Worm (Caenorhabditis elegans) whole organism, late embryonic: ENCODE measurements around the gene Y22D7AL.3.

Source experiments
- C08G9.2 ChIP-seq: sonication (generic microtip); optimal IDR thresholded peaks from 2 replicates; lab custom pipeline; 2016; ENCODE audit warnings: mild to moderate bottlenecking, missing genetic modification characterization, moderate library complexity, missing compliant biosample characterization
- F13H6.1 ChIP-seq: sonication (generic microtip); optimal IDR thresholded peaks from 2 replicates; lab custom pipeline; 2016; ENCODE audit warnings: missing genetic modification characterization, missing compliant biosample characterization
- K02D7.2 ChIP-seq: sonication (generic microtip); optimal IDR thresholded peaks from 2 replicates; lab custom pipeline; 2017; ENCODE audit warnings: mild to moderate bottlenecking, missing genetic modification characterization, missing compliant biosample characterization
- T23F11.4 ChIP-seq: fragments of 200-800 bp; sonication (Bioruptor generic); optimal IDR thresholded peaks from 2 replicates; lab custom pipeline; 2018; ENCODE audit warnings: mild to moderate bottlenecking, missing genetic modification characterization, missing compliant biosample characterization
- Y22D7AL.16 ChIP-seq: sonication (generic microtip); optimal IDR thresholded peaks from 2 replicates; lab custom pipeline; 2016; ENCODE audit warnings: missing genetic modification characterization, missing compliant biosample characterization
- ama-1 ChIP-seq: fragments of 150-350 bp; optimal IDR thresholded peaks from 2 replicates; lab custom pipeline; 2014
- ceh-14 ChIP-seq: sonication (generic microtip); optimal IDR thresholded peaks from 2 replicates; lab custom pipeline; 2016; ENCODE audit warnings: missing genotype, missing genetic modification characterization, missing compliant biosample characterization
- ceh-18 ChIP-seq: sonication (generic microtip); optimal IDR thresholded peaks from 2 replicates; lab custom pipeline; 2016; ENCODE audit warnings: missing genetic modification characterization, missing compliant biosample characterization
- ceh-19 ChIP-seq: fragments of 200-800 bp; sonication (Bioruptor generic); optimal IDR thresholded peaks from 2 replicates; lab custom pipeline; 2018; ENCODE audit warnings: mild to moderate bottlenecking, missing genetic modification characterization, missing compliant biosample characterization
- ceh-2 ChIP-seq: sonication (generic microtip); optimal IDR thresholded peaks from 2 replicates; lab custom pipeline; 2016; ENCODE audit warnings: missing genotype, missing genetic modification characterization, missing compliant biosample characterization
- ceh-22 ChIP-seq: sonication (generic microtip); optimal IDR thresholded peaks from 2 replicates; lab custom pipeline; 2017; ENCODE audit warnings: missing biosample characterization, missing genetic modification characterization
- ceh-30 ChIP-seq: fragments of 150-350 bp; optimal IDR thresholded peaks from 2 replicates; lab custom pipeline; 2014; ENCODE audit warnings: missing biosample characterization, missing genetic modification characterization
- ceh-31 ChIP-seq: sonication (generic microtip); optimal IDR thresholded peaks from 2 replicates; lab custom pipeline; 2016; ENCODE audit warnings: missing genetic modification characterization, missing compliant biosample characterization
- ceh-45 ChIP-seq: fragments of 200-800 bp; sonication (Bioruptor generic); IDR thresholded peaks from 2 replicates; pipeline ENCODE4 v1.3.6; 2022; ENCODE audit warnings: missing genetic modification reagents, missing genetic modification characterization, missing compliant biosample characterization
- ceh-48 ChIP-seq: sonication (generic microtip); optimal IDR thresholded peaks from 2 replicates; lab custom pipeline; 2016; ENCODE audit warnings: missing genetic modification characterization, inconsistent platforms, missing compliant biosample characterization
- che-1 ChIP-seq: sonication (generic microtip); optimal IDR thresholded peaks from 2 replicates; lab custom pipeline; 2016; ENCODE audit warnings: mild to moderate bottlenecking, missing genetic modification characterization, missing compliant biosample characterization
- dmd-4 ChIP-seq: sonication (generic microtip); optimal IDR thresholded peaks from 2 replicates; lab custom pipeline; 2016; ENCODE audit warnings: borderline replicate concordance, missing genetic modification characterization, missing compliant biosample characterization
- dve-1 ChIP-seq: sonication (generic microtip); optimal IDR thresholded peaks from 2 replicates; lab custom pipeline; 2017; ENCODE audit warnings: antibody characterized with exemption, mild to moderate bottlenecking, missing genetic modification characterization, missing compliant biosample characterization
- elt-2 ChIP-seq: sonication (generic microtip); optimal IDR thresholded peaks from 2 replicates; lab custom pipeline; 2016; ENCODE audit warnings: missing genetic modification reagents, missing genetic modification characterization, missing compliant biosample characterization
- elt-4 ChIP-seq: sonication (generic microtip); optimal IDR thresholded peaks from 2 replicates; lab custom pipeline; 2016; ENCODE audit warnings: missing genetic modification characterization, missing compliant biosample characterization
- ets-4 ChIP-seq: sonication (generic microtip); optimal IDR thresholded peaks from 2 replicates; lab custom pipeline; 2016; ENCODE audit warnings: missing genetic modification characterization, missing compliant biosample characterization
- fax-1 ChIP-seq: sonication (generic microtip); optimal IDR thresholded peaks from 2 replicates; lab custom pipeline; 2016; ENCODE audit warnings: missing genotype, missing genetic modification characterization, missing compliant biosample characterization
- fkh-10 ChIP-seq: fragments of 150-350 bp; optimal IDR thresholded peaks from 2 replicates; lab custom pipeline; 2014; ENCODE audit warnings: missing biosample characterization, missing genetic modification reagents, missing genetic modification characterization
- gmeb-2 ChIP-seq: sonication (generic microtip); optimal IDR thresholded peaks from 2 replicates; lab custom pipeline; 2016; ENCODE audit warnings: missing genetic modification characterization, inconsistent platforms, missing compliant biosample characterization
- hlh-15 ChIP-seq: sonication (generic microtip); optimal IDR thresholded peaks from 2 replicates; lab custom pipeline; 2016; ENCODE audit warnings: missing genetic modification characterization, missing compliant biosample characterization
- hlh-6 ChIP-seq: sonication (generic microtip); optimal IDR thresholded peaks from 2 replicates; lab custom pipeline; 2016; ENCODE audit warnings: missing genotype, missing genetic modification characterization, missing compliant biosample characterization
- madf-2 ChIP-seq: sonication (generic microtip); optimal IDR thresholded peaks from 2 replicates; lab custom pipeline; 2017; ENCODE audit warnings: missing genetic modification characterization, missing compliant biosample characterization
- nhr-11 ChIP-seq: fragments of 150-350 bp; optimal IDR thresholded peaks from 2 replicates; lab custom pipeline; 2014; ENCODE audit warnings: missing biosample characterization, missing genetic modification characterization
- nhr-232 ChIP-seq: sonication (generic microtip); optimal IDR thresholded peaks from 2 replicates; lab custom pipeline; 2016; ENCODE audit warnings: missing genetic modification characterization, missing compliant biosample characterization
- npax-4 ChIP-seq: sonication (generic microtip); optimal IDR thresholded peaks from 2 replicates; lab custom pipeline; 2016; ENCODE audit warnings: missing genetic modification characterization, missing compliant biosample characterization
- pag-3 ChIP-seq: sonication (generic microtip); optimal IDR thresholded peaks from 2 replicates; lab custom pipeline; 2016; ENCODE audit warnings: missing compliant biosample characterization, missing genetic modification characterization, borderline replicate concordance
- pat-9 ChIP-seq: fragments of 200-800 bp; sonication (Bioruptor generic); optimal IDR thresholded peaks from 2 replicates; lab custom pipeline; 2018; ENCODE audit warnings: mild to moderate bottlenecking, missing genetic modification characterization, moderate library complexity, missing compliant biosample characterization
- pax-1 ChIP-seq: fragments of 150-350 bp; optimal IDR thresholded peaks from 2 replicates; lab custom pipeline; 2014; ENCODE audit warnings: missing biosample characterization, missing genetic modification characterization
- pha-2 ChIP-seq: sonication (generic microtip); optimal IDR thresholded peaks from 2 replicates; lab custom pipeline; 2017; ENCODE audit warnings: mild to moderate bottlenecking, missing genetic modification characterization, missing compliant biosample characterization
- pha-4 ChIP-seq: fragments of 150-350 bp; optimal IDR thresholded peaks from 2 replicates; lab custom pipeline; 2018; ENCODE audit warnings: missing biosample characterization, missing genetic modification reagents, missing genetic modification characterization
- pqm-1 ChIP-seq: sonication (generic microtip); optimal IDR thresholded peaks from 2 replicates; lab custom pipeline; 2016; ENCODE audit warnings: missing genetic modification characterization, missing compliant biosample characterization
- rnt-1 ChIP-seq: sonication (generic microtip); optimal IDR thresholded peaks from 2 replicates; lab custom pipeline; 2016; ENCODE audit warnings: missing genetic modification characterization, missing compliant biosample characterization
- sdc-2 ChIP-seq: sonication (generic microtip); optimal IDR thresholded peaks from 2 replicates; lab custom pipeline; 2016; ENCODE audit warnings: missing genotype, missing genetic modification characterization, missing compliant biosample characterization
- sox-2 ChIP-seq: fragments of 200-800 bp; sonication (Bioruptor generic); IDR thresholded peaks from 2 replicates; pipeline ENCODE4 v1.3.6; 2022; ENCODE audit warnings: missing genetic modification reagents, missing genetic modification characterization, missing compliant biosample characterization
- syd-9 ChIP-seq: sonication (generic microtip); optimal IDR thresholded peaks from 2 replicates; lab custom pipeline; 2016; ENCODE audit warnings: mild to moderate bottlenecking, missing genetic modification characterization, moderate library complexity, missing compliant biosample characterization
- tbx-2 ChIP-seq: sonication (generic microtip); optimal IDR thresholded peaks from 2 replicates; lab custom pipeline; 2016; ENCODE audit warnings: missing genetic modification characterization, missing compliant biosample characterization
- unc-42 ChIP-seq: sonication (generic microtip); optimal IDR thresholded peaks from 2 replicates; lab custom pipeline; 2016; ENCODE audit warnings: missing genotype, missing genetic modification characterization, missing compliant biosample characterization
- unc-55 ChIP-seq: sonication (generic microtip); optimal IDR thresholded peaks from 2 replicates; lab custom pipeline; 2017; ENCODE audit warnings: missing biosample characterization, missing genetic modification reagents, missing genetic modification characterization
- unc-86 ChIP-seq: sonication (generic microtip); optimal IDR thresholded peaks from 2 replicates; lab custom pipeline; 2016; ENCODE audit warnings: missing genetic modification characterization, missing compliant biosample characterization
- ztf-16 ChIP-seq: sonication (generic microtip); optimal IDR thresholded peaks from 2 replicates; lab custom pipeline; 2017; ENCODE audit warnings: missing genetic modification characterization, missing compliant biosample characterization

Gene Y22D7AL.3

DNA sequence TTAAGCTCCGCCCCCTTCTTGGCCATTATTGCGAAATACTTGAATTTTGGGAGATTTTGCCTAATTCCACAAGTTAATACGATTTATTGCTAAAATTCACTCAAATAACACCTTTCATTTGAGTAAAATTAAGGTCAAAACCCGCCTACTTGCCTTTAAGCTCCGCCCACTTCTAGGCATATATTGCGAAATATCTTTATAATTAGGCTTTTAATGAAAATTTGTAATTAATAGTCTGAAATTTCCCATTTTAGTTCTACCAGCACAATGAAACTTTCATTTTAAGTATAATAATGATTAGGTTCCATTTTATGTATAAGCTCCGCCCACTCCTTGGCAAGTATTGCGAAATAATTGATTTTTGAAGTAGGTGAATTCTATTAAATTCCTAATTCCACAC, 33.5 kb downstream of the Y22D7AL.3 start:
- TF ChIP-seq che-1 (tag; lab: Kevin White, UChicago), result no peak
- TF ChIP-seq nhr-232 (tag; lab: Kevin White, UChicago), result no peak
- no peak for TF ChIP-seq ceh-30 (tag; lab: Kevin White, UChicago)
- no peak for TF ChIP-seq ceh-45 (GFP tag; lab: Robert Waterston, UW)
- TF ChIP-seq ama-1 (lab: Kevin White, UChicago), result no peak

DNA sequence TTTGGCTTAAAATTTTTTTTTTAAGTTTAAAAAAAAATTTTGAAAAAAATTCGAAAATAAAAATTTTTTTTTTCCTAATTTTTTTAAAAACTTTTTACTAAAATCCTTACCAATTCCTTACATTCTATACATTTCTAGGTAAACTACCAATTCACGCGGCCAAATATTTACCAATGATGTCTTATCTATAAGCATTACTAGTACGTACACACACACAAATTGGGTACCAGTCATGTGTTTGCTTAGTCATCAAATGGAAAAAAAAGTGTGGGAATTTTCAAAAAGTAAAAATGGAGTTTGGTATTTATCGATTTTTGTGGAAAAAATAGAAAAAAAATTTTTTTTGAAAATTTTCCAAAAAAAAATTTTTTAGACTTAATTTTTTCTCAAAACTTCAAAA, 35.3 kb downstream of the Y22D7AL.3 start, which contains the start of gene Y22D7AR.6:
TSS of gene Y22D7AR.6 (minus strand) at position 134 of the 400 bp plus-strand sequence.
- TF ChIP-seq ceh-19 (GFP tag; lab: Kevin White, UChicago) (no peak), syd-9 (tag; lab: Kevin White, UChicago) (no peak), elt-2 (no peak), nhr-11 (tag; lab: Kevin White, UChicago) (no peak), elt-4 (tag; lab: Kevin White, UChicago) (no peak), hlh-6 (tag; lab: Kevin White, UChicago) (no peak), sdc-2 (tag; lab: Kevin White, UChicago) (no peak), npax-4 (tag; lab: Kevin White, UChicago) (no peak), F13H6.1 (no peak), nhr-232 (tag; lab: Kevin White, UChicago) (no peak), dve-1 (tag; lab: Kevin White, UChicago) (no peak), Y22D7AL.16 (tag; lab: Kevin White, UChicago) (no peak)

DNA sequence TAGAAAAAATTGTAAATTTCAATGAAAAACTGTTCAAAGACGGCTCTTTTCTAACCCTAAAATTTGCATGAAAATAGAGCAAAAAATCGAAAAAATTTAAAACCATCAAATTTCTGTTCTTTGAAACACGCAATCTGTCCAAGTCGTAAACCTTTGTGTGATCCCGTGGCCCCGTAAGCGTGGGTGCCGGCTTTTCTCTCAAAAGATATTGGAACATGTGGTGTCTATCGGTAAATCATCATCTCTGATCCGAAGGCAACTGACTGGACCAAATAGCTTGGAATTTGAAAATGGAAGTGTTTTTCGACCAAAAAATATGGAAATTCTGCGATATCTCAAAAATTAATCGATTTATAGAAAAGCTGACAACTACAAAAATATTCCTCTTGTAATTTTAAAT, 37.4 kb downstream of the Y22D7AL.3 start:
- TF ChIP-seq ztf-16 (no peak), ceh-22 (tag; lab: Kevin White, UChicago) (no peak), pax-1 (no peak), ceh-18 (tag; lab: Kevin White, UChicago) (peak; percentile 34)

DNA sequence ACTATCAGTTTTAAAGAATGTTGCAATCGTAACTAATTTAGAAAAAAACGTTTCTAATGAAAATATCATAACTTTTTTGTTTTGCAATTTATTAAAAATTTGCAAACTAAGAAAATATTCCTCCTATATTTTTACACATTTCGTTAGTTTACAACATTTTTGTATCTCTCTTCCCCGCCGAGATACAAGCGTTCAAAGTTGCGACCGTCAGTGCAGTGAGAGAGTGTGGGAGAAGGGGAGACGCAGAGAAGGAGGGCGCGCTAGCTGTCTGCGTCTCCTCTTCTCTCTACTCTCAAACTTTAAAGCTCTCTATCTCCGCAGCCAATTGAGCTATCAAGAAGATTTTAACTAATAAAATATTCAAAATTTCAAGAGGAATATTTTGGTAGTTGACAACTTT, 39.1 kb downstream of the Y22D7AL.3 start:
- TF ChIP-seq che-1 (tag; lab: Kevin White, UChicago), result no peak
- TF ChIP-seq ceh-14, result no peak
- no peak for TF ChIP-seq madf-2 (tag; lab: Kevin White, UChicago)
- TF ChIP-seq elt-2, result no peak
- TF ChIP-seq T23F11.4 (GFP tag; lab: Kevin White, UChicago), result no peak
- no peak for TF ChIP-seq pqm-1
- no peak for TF ChIP-seq ceh-31 (tag; lab: Kevin White, UChicago)
- TF ChIP-seq elt-4 (tag; lab: Kevin White, UChicago), result no peak
- TF ChIP-seq nhr-232 (tag; lab: Kevin White, UChicago), result no peak
- no peak for TF ChIP-seq pat-9 (tag; lab: Kevin White, UChicago)

DNA sequence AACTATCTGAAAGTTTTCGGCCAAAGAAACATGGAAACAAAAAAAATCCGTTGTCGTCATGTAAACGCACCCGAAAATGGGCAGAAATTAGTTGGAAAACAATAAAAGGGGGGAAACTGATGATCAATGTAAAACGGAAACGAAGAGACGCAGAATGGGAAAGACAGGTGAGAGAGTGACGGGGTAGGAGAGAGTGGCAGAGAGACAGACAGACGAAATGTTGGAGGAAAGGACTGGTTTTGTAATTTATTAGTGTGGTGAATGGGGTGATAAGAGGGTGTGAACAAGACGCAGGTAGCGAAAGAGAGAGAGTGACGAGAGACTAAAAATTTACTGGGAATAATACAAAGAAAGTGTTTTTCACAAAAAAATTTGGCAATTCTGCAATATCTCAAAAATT, 39.7 kb downstream of the Y22D7AL.3 start:
- TF ChIP-seq elt-2 (peak; percentile 83), T23F11.4 (GFP tag; lab: Kevin White, UChicago) (no peak), unc-55 (peak; percentile 91), pag-3 (tag; lab: Kevin White, UChicago) (no peak), fkh-10 (GFP tag; lab: Kevin White, UChicago) (no peak), gmeb-2 (no peak), tbx-2 (tag; lab: Kevin White, UChicago) (peak; percentile 44), madf-2 (tag; lab: Kevin White, UChicago) (no peak), fax-1 (tag; lab: Kevin White, UChicago) (no peak), ceh-19 (GFP tag; lab: Kevin White, UChicago) (no peak), ceh-48 (tag; lab: Kevin White, UChicago) (no peak), K02D7.2 (no peak), ceh-14 (no peak), rnt-1 (tag; lab: Kevin White, UChicago) (peak; percentile 27), pha-4 (tag; lab: Kevin White, UChicago) (no peak), pha-2 (no peak), ama-1 (lab: Kevin White, UChicago) (no peak), unc-42 (tag; lab: Kevin White, UChicago) (no peak), dmd-4 (tag; lab: Kevin White, UChicago) (no peak), pqm-1 (no peak), hlh-15 (tag; lab: Kevin White, UChicago) (no peak), unc-86 (tag; lab: Kevin White, UChicago) (no peak), ceh-2 (tag; lab: Kevin White, UChicago) (no peak), C08G9.2 (peak; percentile 15), ceh-22 (tag; lab: Kevin White, UChicago) (no peak), ets-4 (peak; percentile 55), hlh-6 (tag; lab: Kevin White, UChicago) (no peak), sox-2 (no peak), dve-1 (tag; lab: Kevin White, UChicago) (peak; percentile 15)
